Worm (Caenorhabditis elegans): ENCODE measurements around the gene B0334.4.

B0334.4 gene

DNA sequence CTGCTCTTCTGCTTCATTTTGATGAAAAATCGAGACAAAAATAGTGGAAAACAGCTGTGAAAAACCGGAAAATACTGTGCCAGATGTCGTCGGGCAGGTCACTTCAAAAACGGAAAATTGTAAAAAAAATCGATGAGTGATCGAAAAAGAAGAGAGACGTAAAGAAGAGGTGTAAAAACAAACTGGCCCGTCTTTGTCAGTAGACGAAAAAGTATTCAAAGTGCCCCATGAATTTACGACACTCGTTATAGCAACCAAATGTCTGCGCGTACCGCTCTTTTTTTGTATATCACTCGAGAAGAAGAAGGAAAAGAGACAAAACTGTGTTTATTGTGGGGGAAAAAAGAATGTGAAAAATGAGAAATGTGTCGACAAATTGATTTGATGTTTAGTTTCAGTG lies 10.3 kb upstream of the B0334.4 start, which contains the start of gene twk-5:
Gene twk-5, minus strand, starts transcription at position 101 of the 400 bp plus-strand sequence.
- TF ChIP-seq ama-1 (optimal IDR thresholded peaks at IDR 0.05) (peak; percentile 39), ceh-16 (tag; optimal IDR thresholded peaks at IDR 0.05) (no peak)

DNA sequence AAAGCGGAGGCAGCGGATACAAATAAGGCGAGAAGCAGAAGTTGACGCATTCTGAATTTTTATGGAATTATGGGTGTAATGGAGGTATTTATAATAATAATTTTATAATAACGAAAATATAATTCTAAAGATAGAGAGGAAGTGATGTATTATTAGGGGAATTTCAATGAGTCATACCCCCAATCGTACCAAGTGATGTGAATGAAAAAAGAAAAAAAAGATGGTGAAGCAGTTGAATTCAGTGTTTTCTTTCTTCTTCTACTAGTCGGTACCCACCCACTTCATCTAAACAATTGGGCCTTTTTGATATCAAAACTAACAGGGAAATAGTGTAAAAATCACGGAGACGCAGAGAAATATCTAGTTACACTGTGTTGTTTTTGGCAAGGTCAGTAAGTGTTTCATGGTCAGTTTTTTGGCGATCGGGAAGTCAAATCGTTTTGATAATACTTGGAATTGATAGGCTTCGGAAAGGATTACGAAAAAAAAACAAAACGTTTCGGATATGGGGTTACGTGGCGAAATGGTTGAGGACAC lies 8.7 kb upstream of the B0334.4 start, which contains the start of gene ttr-18:
Gene ttr-18, minus strand, starts transcription at position 51 of the 537 bp plus-strand sequence.
- TF ChIP-seq nhr-23 (tag; optimal IDR thresholded peaks at IDR 0.05), result peak; percentile 4
- no peak for TF ChIP-seq nhr-12 (tag; optimal IDR thresholded peaks at IDR 0.05)
- no peak for TF ChIP-seq fkh-10 (GFP tag; optimal IDR thresholded peaks at IDR 0.05)
- TF ChIP-seq nhr-43 (tag; optimal IDR thresholded peaks at IDR 0.05; ENCODE audit: poor library complexity, severe bottlenecking), result no peak
- no peak for TF ChIP-seq ceh-16 (tag; optimal IDR thresholded peaks at IDR 0.05)
- no peak for TF ChIP-seq nhr-11 (tag; optimal IDR thresholded peaks at IDR 0.05)
- TF ChIP-seq skn-1 (tag; optimal IDR thresholded peaks at IDR 0.05), result no peak
- no peak for TF ChIP-seq pqm-1 (tag; optimal IDR thresholded peaks at IDR 0.05)
- TF ChIP-seq ZK546.5 (tag; optimal IDR thresholded peaks at IDR 0.05), result no peak
- TF ChIP-seq nhr-25 (tag; optimal IDR thresholded peaks at IDR 0.05), result peak; percentile 37
- TF ChIP-seq hmg-11 (tag; optimal IDR thresholded peaks at IDR 0.05), result no peak
- no peak for TF ChIP-seq lin-15B (tag; optimal IDR thresholded peaks at IDR 0.05)
- no peak for TF ChIP-seq ztf-4 (tag; optimal IDR thresholded peaks at IDR 0.05)
- TF ChIP-seq elt-2 (tag; optimal IDR thresholded peaks at IDR 0.05), result no peak
- TF ChIP-seq egl-27 (tag; optimal IDR thresholded peaks at IDR 0.05), result peak; percentile 12

DNA sequence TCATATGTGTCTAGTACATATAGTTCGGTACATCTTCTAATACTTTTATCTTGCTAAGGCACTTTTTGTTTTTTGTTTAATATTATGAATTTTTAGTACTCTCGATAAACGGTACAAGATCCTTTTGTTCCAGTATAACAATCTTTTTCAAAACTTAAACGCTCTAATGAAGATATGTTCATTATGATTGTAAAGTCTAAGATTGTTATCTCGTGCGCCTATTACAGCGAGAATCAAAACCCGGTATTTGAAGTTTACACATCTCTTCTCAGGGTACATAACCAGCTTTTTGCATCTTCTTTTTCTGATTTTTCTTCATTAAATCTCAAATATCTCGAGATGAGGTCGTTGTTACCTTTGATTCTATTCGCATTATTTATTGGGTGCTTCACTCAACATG lies 7.5 kb upstream of the B0334.4 start, which contains the start of gene B0334.13:
Gene B0334.13, plus strand, starts transcription at position 301 of the 400 bp plus-strand sequence.
- TF ChIP-seq nhr-25 (tag; optimal IDR thresholded peaks at IDR 0.05), result peak; percentile 43
- TF ChIP-seq elt-1 (tag; optimal IDR thresholded peaks at IDR 0.05), result peak; percentile 13
- no peak for TF ChIP-seq nhr-23 (tag; optimal IDR thresholded peaks at IDR 0.05)

DNA sequence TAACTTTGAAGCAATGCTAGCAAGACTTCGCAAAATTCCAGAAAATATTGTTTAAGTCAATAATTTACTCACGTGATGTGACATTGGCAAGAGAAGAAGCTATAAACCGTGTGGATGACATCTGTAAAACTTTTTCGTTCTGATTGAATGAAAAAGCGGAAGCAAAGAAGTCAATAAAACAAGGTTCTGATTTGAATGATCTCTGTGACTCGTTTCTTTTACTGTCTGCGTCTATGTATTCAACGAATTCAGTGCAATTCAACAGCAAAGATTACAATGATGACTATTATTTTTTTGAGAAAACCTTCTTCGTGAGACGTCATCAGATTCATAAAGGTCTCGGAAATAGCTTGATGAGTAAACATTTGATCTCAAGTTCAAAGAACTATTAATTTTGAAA lies 2.6 kb upstream of the B0334.4 start, which contains the start of gene hacl-1:
Gene hacl-1, minus strand, starts transcription at position 121 of the 400 bp plus-strand sequence.
- TF ChIP-seq nhr-25 (tag; optimal IDR thresholded peaks at IDR 0.05) (peak; percentile 87), lsy-12 (tag; optimal IDR thresholded peaks at IDR 0.05) (peak; percentile 7), unc-62 (GFP tag; optimal IDR thresholded peaks at IDR 0.05) (no peak), ceh-28 (tag; optimal IDR thresholded peaks at IDR 0.05) (peak; percentile 9), nfya-1 (tag; optimal IDR thresholded peaks at IDR 0.05; ENCODE audit: insufficient read depth) (peak; percentile 1), nhr-23 (tag; optimal IDR thresholded peaks at IDR 0.05) (peak; percentile 38), jun-1 (tag; optimal IDR thresholded peaks at IDR 0.05) (peak; percentile 4), pqm-1 (tag; optimal IDR thresholded peaks at IDR 0.05) (peak; percentile 62), ama-1 (optimal IDR thresholded peaks at IDR 0.05) (no peak)

DNA sequence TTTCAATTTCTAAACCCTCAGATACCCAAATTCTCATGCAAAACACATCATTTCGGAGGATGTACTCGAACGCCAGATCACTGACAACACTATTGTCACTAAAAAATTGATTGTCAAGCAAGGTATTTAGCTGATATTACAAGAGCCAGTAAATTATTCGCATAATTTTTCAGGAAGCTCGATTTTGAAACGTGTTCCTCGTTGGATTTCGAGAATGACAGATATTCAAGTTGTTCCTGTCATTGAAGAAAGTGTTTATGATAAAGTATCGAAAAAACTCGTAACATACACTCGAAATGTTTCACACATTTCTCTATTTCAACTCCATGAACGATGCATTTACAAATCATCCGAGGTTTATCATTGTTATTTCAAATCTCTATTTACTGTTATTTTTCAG lies 314 bp downstream of the B0334.4 start:
- TF ChIP-seq nhr-12 (tag; optimal IDR thresholded peaks at IDR 0.05) (no peak), daf-12 (tag; optimal IDR thresholded peaks at IDR 0.05) (no peak), ceh-82 (tag; optimal IDR thresholded peaks at IDR 0.05) (no peak)

DNA sequence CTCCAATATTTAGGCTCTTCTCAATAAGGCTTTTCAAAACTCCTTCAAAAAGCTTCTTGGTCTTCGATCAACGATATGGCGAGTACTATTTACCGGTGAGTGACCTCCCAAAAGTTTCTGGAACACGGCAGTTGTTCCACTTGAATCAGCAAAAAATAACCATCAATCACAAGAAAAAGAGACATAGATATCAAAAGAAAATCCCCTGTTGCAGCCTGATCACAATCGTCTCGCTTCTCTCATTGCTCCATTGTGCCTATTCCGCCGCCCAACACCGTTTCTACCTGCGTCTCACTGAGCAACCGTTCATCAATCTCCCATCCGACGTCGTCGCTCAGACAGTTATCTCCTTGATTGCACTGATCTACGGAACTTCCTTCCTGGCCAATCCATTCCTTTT lies 1.3 kb downstream of the B0334.4 start, which contains the start of gene emc-5:
Gene emc-5, plus strand, starts transcription at position 14 of the 400 bp plus-strand sequence.
- TF ChIP-seq sea-2 (GFP tag; optimal IDR thresholded peaks at IDR 0.05) (no peak), lin-39 (tag; optimal IDR thresholded peaks at IDR 0.05) (peak; percentile 69), nfya-1 (tag; optimal IDR thresholded peaks at IDR 0.05; ENCODE audit: insufficient read depth) (peak; percentile 21)

DNA sequence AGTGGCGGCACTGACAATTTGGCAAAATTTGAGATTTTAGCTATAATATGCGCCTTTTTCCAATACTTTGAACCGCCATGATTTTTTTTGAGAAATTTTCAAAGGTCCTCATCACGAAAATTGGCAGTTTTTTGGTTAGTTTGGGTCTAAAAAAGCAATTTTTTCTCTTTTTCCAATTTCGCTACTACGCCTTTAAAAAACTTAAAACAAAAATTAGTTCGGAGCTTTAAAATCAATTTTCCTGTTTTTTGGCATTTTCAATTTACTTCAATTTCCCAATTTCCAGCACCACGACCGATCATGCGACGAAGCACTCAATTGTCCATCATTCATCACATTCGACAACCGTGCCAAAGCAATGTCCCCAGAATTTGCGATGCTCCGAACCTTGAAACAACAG lies 1.9 kb downstream of the B0334.4 start, which contains the start of gene B0334.5:
Gene B0334.5, plus strand, starts transcription at position 301 of the 400 bp plus-strand sequence.
- TF ChIP-seq ztf-4 (tag; optimal IDR thresholded peaks at IDR 0.05) (no peak), nhr-237 (tag; optimal IDR thresholded peaks at IDR 0.05) (no peak), nhr-76 (tag; optimal IDR thresholded peaks at IDR 0.05) (no peak), unc-39 (tag; optimal IDR thresholded peaks at IDR 0.05) (no peak), mml-1 (tag; optimal IDR thresholded peaks at IDR 0.05) (no peak), fos-1 (tag; optimal IDR thresholded peaks at IDR 0.05) (no peak), nfya-1 (tag; optimal IDR thresholded peaks at IDR 0.05; ENCODE audit: insufficient read depth) (no peak), eor-1 (tag; optimal IDR thresholded peaks at IDR 0.05) (no peak), daf-12 (tag; optimal IDR thresholded peaks at IDR 0.05) (no peak), pqm-1 (tag; optimal IDR thresholded peaks at IDR 0.05) (no peak), nhr-67 (tag; optimal IDR thresholded peaks at IDR 0.05) (no peak), lin-39 (tag; optimal IDR thresholded peaks at IDR 0.05) (no peak), pha-4 (tag; optimal IDR thresholded peaks at IDR 0.05) (no peak), ama-1 (optimal IDR thresholded peaks at IDR 0.05) (no peak)

Measured in whole organism, L3 larva.